Fruit fly (Drosophila melanogaster): ENCODE results near the gene Drs.

dm6 chr3L:3385437-3385802 lies 16.1 kb downstream of the Drs start:
- TF ChIP-seq HLH106 (tag; optimal IDR thresholded peaks at IDR 0.05): no peak
- TF ChIP-seq CG32264 (GFP tag; optimal IDR thresholded peaks at IDR 0.05): no peak
- no peak for TF ChIP-seq Rel (GFP tag; optimal IDR thresholded peaks at IDR 0.05)
- TF ChIP-seq Rel (tag; optimal IDR thresholded peaks at IDR 0.05): peak; percentile 83

Measured in whole organism, wandering third instar larva.